Worm (Caenorhabditis elegans) whole organism, young adult: ENCODE results near the gene col-143.

Experiments used
- C06A6.2 ChIP-seq: fragments of 200-800 bp; sonication (Bioruptor generic); conservative IDR thresholded peaks from 2 replicates; pipeline ENCODE4 v1.3.6; 2022; ENCODE audit warnings: missing genetic modification characterization, missing compliant biosample characterization
- F33H1.4 ChIP-seq: fragments of 200-800 bp; sonication (Bioruptor generic); IDR thresholded peaks from 2 replicates; pipeline ENCODE4 v1.3.6; 2022; ENCODE audit warnings: missing genetic modification reagents, missing genetic modification characterization, missing compliant biosample characterization
- F37B4.10 ChIP-seq: fragments of 200-800 bp; sonication (Bioruptor generic); IDR thresholded peaks from 2 replicates; pipeline ENCODE4 v1.3.6; 2022; ENCODE audit warnings: missing genetic modification characterization, missing compliant biosample characterization
- F55B11.4 ChIP-seq: sonication (generic microtip); optimal IDR thresholded peaks from 2 replicates; lab custom pipeline; 2016; ENCODE audit warnings: missing compliant biosample characterization, missing genetic modification characterization, borderline replicate concordance; ENCODE audit not compliant: insufficient read depth
- K12H6.12 ChIP-seq: fragments of 200-800 bp; sonication (Bioruptor generic); optimal IDR thresholded peaks from 2 replicates; lab custom pipeline; 2018; ENCODE audit warnings: mild to moderate bottlenecking, missing genetic modification characterization, missing compliant biosample characterization
- aptf-2 ChIP-seq: fragments of 200-800 bp; sonication (Bioruptor generic); conservative IDR thresholded peaks from 2 replicates; pipeline ENCODE4 v1.3.6; 2022; ENCODE audit warnings: missing genetic modification reagents, missing genetic modification characterization, missing compliant biosample characterization
- aptf-3 ChIP-seq: fragments of 200-800 bp; sonication (Bioruptor generic); IDR thresholded peaks from 2 replicates; pipeline ENCODE4 v1.3.6; 2022; ENCODE audit warnings: missing genetic modification characterization, missing compliant biosample characterization
- athp-1 ChIP-seq: sonication (generic microtip); optimal IDR thresholded peaks from 2 replicates; lab custom pipeline; 2017; ENCODE audit warnings: mild to moderate bottlenecking, missing genetic modification characterization, missing compliant biosample characterization
- bed-1 ChIP-seq: fragments of 200-800 bp; sonication (Bioruptor generic); IDR thresholded peaks from 2 replicates; pipeline ENCODE4 v1.3.6; 2022; ENCODE audit warnings: missing genetic modification reagents, missing genetic modification characterization, missing compliant biosample characterization
- cebp-1 ChIP-seq, 2 experiments: fragments of 200-800 bp in 1 of 2; sonication (Bioruptor generic) in 1 of 2; sonication (generic microtip) in 1 of 2; IDR thresholded peaks in 1 of 2; optimal IDR thresholded peaks in 1 of 2; 2 replicates each; pipeline versions ENCODE4 v1.3.6 to Lab custom; 2017 to 2022; ENCODE audit warnings: missing compliant biosample characterization in 2 of 2, missing genetic modification characterization in 2 of 2, mild to moderate bottlenecking in 1 of 2, missing genetic modification reagents in 1 of 2, moderate library complexity in 1 of 2
- ceh-58 ChIP-seq: fragments of 200-800 bp; sonication (Bioruptor generic); IDR thresholded peaks from 2 replicates; pipeline ENCODE4 v1.3.6; 2022; ENCODE audit warnings: missing genetic modification characterization, missing compliant biosample characterization
- die-1 ChIP-seq: sonication (generic microtip); optimal IDR thresholded peaks from 2 replicates; lab custom pipeline; 2016; ENCODE audit warnings: missing genotype, mild to moderate bottlenecking, missing genetic modification characterization, missing compliant biosample characterization
- efl-1 ChIP-seq: fragments of 150-350 bp; optimal IDR thresholded peaks from 2 replicates; lab custom pipeline; 2014; ENCODE audit warnings: missing biosample characterization, missing genetic modification reagents, missing genetic modification characterization
- egl-18 ChIP-seq: fragments of 200-800 bp; sonication (Bioruptor generic); IDR thresholded peaks from 2 replicates; pipeline ENCODE4 v1.3.6; 2022; ENCODE audit warnings: missing genetic modification reagents, missing genetic modification characterization, missing compliant biosample characterization
- egrh-3 ChIP-seq: fragments of 200-800 bp; sonication (Bioruptor generic); IDR thresholded peaks from 2 replicates; pipeline ENCODE4 v1.3.6; 2022; ENCODE audit warnings: missing genetic modification reagents, missing genetic modification characterization, missing compliant biosample characterization
- ekl-4 ChIP-seq: fragments of 200-800 bp; sonication (Bioruptor generic); IDR thresholded peaks from 2 replicates; pipeline ENCODE4 v1.3.6; 2022; ENCODE audit warnings: missing genetic modification reagents, missing genetic modification characterization, missing compliant biosample characterization
- ets-4 ChIP-seq: fragments of 200-800 bp; sonication (Bioruptor generic); optimal IDR thresholded peaks from 2 replicates; lab custom pipeline; 2018; ENCODE audit warnings: mild to moderate bottlenecking, missing genetic modification characterization, missing compliant biosample characterization
- hlh-12 ChIP-seq: sonication (generic microtip); optimal IDR thresholded peaks from 2 replicates; lab custom pipeline; 2016; ENCODE audit warnings: missing genetic modification characterization, missing compliant biosample characterization
- hsf-1 ChIP-seq: fragments of 200-800 bp; sonication (Bioruptor generic); IDR thresholded peaks from 2 replicates; pipeline ENCODE4 v1.3.6; 2022; ENCODE audit warnings: missing genetic modification reagents, missing genetic modification characterization, missing compliant biosample characterization
- mes-4 ChIP-seq: sonication (generic microtip); optimal IDR thresholded peaks from 2 replicates; lab custom pipeline; 2016; ENCODE audit warnings: missing genotype, missing genetic modification characterization, missing compliant biosample characterization
- nhr-179 ChIP-seq: sonication (generic microtip); optimal IDR thresholded peaks from 2 replicates; lab custom pipeline; 2016; ENCODE audit warnings: mild to moderate bottlenecking, missing genetic modification characterization, missing compliant biosample characterization
- nhr-27 ChIP-seq: fragments of 200-800 bp; sonication (Bioruptor generic); optimal IDR thresholded peaks from 2 replicates; lab custom pipeline; 2018; ENCODE audit warnings: mild to moderate bottlenecking, missing genetic modification characterization, moderate library complexity, missing compliant biosample characterization
- nhr-80 ChIP-seq: sonication (generic microtip); optimal IDR thresholded peaks from 2 replicates; lab custom pipeline; 2016; ENCODE audit warnings: missing genetic modification characterization, missing compliant biosample characterization
- rpc-1 ChIP-seq, 2 experiments: fragments of 150-350 bp in 1 of 2; sonication (generic microtip) in 1 of 2; optimal IDR thresholded peaks; 2 replicates each; lab custom pipeline; 2014 to 2018; ENCODE audit warnings: missing biosample characterization in 1 of 2, missing genetic modification characterization in 1 of 2, missing genetic modification reagents in 1 of 2, missing genotype in 1 of 2
- zfh-2 ChIP-seq: fragments of 200-800 bp; sonication (Bioruptor generic); conservative IDR thresholded peaks from 2 replicates; pipeline ENCODE4 v1.3.6; 2022; ENCODE audit warnings: missing genetic modification reagents, missing genetic modification characterization, missing compliant biosample characterization
- ztf-26 ChIP-seq: sonication (generic microtip); optimal IDR thresholded peaks from 2 replicates; lab custom pipeline; 2017; ENCODE audit warnings: missing genetic modification characterization, missing compliant biosample characterization
- ztf-3 ChIP-seq: fragments of 200-800 bp; sonication (Bioruptor generic); optimal IDR thresholded peaks from 2 replicates; lab custom pipeline; 2018; ENCODE audit warnings: mild to moderate bottlenecking, missing genetic modification characterization, missing compliant biosample characterization
- ztf-6 ChIP-seq: fragments of 200-800 bp; sonication (Bioruptor generic); IDR thresholded peaks from 2 replicates; pipeline ENCODE4 v1.3.6; 2022; ENCODE audit warnings: missing genetic modification reagents, missing genetic modification characterization, missing compliant biosample characterization

col-143 gene

DNA sequence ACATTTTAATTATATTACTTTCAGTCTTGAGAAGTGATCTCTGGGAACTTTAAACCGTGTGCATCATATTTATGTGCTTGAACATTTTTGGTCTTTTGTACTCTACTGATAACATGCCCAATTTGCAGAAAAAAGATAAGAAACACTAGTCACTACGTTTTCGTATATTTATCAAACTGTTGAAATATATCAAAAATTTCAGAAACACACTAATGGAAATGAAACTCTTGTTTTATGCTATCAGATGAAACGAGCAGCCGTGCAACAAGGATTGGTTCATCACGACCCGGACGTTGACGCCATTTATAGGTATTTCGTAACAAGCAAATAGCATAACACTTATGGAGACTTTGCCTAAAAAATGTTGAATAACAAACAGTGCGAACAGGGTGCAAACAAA is 12.0 kb upstream of the col-143 start:
- TF ChIP-seq cebp-1 (GFP tag; IDR thresholded peaks at IDR 0.05; lab: Robert Waterston, UW) (peak; percentile 82), cebp-1 (tag; optimal IDR thresholded peaks at IDR 0.05; lab: Kevin White, UChicago) (no peak), nhr-80 (tag; lab: Kevin White, UChicago) (peak; percentile 93), ztf-3 (GFP tag; lab: Kevin White, UChicago) (no peak), ets-4 (GFP tag; lab: Kevin White, UChicago) (peak; percentile 67)

DNA sequence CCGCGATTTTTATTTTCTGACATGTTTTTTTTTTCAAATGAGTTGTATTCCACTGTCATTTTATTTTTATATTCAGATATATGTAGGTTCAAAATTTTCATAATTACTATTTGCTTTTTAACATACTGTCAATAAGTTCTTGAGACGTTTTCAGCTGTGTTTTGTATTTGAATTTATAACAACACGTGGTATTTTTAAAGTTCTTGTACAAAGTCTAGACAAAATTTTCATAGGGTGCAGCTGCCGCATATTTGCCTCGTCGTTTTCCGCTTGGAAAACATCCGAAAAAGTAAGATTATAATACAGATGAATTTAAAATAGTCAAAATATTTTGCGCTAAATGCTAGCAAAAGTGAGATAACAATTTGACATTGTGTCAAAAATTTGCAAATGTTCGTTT is 6.6 kb upstream of the col-143 start, which contains the start of gene dmsr-15:
Gene dmsr-15 (minus strand): TSS at position 101 of the 400 bp plus-strand sequence.
- no peak for TF ChIP-seq F37B4.10 (GFP tag; lab: Robert Waterston, UW)
- no peak for TF ChIP-seq ztf-6 (GFP tag; lab: Robert Waterston, UW)
- no peak for TF ChIP-seq hsf-1 (GFP tag; lab: Robert Waterston, UW)
- no peak for TF ChIP-seq ztf-26 (tag; lab: Kevin White, UChicago)
- no peak for TF ChIP-seq ztf-3 (GFP tag; lab: Kevin White, UChicago)
- TF ChIP-seq cebp-1 (GFP tag; IDR thresholded peaks at IDR 0.05; lab: Robert Waterston, UW): no peak
- TF ChIP-seq cebp-1 (tag; optimal IDR thresholded peaks at IDR 0.05; lab: Kevin White, UChicago): no peak
- TF ChIP-seq F33H1.4 (GFP tag; lab: Robert Waterston, UW): no peak
- TF ChIP-seq K12H6.12 (tag; lab: Kevin White, UChicago): no peak

DNA sequence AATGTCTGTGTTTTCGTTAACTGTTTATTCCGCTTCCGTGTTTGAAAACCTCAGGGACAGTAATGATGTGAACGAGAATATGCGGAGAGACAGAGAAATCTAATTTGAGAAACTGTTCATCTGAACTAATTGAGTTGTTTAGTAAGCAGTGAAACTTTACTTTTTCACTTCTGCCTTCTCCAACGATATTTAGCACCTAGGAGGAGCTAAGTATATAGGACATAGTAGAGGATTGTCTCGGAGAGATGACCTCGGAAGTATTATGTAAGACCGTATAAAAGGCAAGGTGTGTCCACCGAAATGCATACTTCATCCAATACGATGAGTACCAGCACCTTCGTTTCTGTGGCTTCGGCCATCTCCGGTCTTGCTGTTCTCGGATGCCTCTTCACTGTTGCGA is 6.0 kb upstream of the col-143 start, which contains the start of gene col-141:
Gene col-141 (plus strand): TSS at position 301 of the 400 bp plus-strand sequence.
- TF ChIP-seq ekl-4 (GFP tag; lab: Robert Waterston, UW) (no peak), hlh-12 (tag; lab: Kevin White, UChicago) (no peak), mes-4 (no peak)

- no peak for TF ChIP-seq ztf-26 (tag; lab: Kevin White, UChicago)
- TF ChIP-seq egrh-3 (GFP tag; lab: Robert Waterston, UW): peak; percentile 94
- TF ChIP-seq efl-1 (GFP tag; lab: Kevin White, UChicago): no peak
- 0 out of 2 replicates have a peak, but pooled peaks have one; percentile 22 for TF ChIP-seq egl-18 (GFP tag; lab: Robert Waterston, UW)
- 0 out of 2 replicates have a peak, but pooled peaks have one; percentile 47 for TF ChIP-seq F37B4.10 (GFP tag; lab: Robert Waterston, UW)
- TF ChIP-seq aptf-2: no peak
Measured at ce11 chrV:6830075-6830474, 5.4 kb upstream of the col-143 start.

DNA sequence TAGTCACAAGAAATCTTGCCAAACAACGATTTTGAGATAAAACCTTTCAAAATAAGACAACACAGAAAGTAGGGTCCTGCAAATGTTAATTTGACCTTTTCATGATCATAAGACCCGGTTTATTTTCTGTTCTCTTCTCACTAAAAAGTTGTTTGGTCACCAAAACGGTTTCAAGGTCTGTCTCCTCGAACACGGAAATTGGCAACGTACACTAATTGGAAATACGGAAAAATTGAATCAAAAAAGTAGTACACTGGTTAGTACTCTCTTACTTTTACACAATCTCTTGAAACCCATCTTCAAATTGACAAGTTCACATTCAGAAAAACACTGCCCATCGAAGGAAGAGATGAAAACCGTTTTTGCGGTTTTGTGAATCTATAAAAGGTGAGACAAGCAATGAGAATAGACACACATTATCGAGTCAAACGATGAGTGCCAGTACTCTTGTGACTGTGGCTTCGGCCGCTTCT is 4.6 kb upstream of the col-143 start, which contains the start of gene col-142:
Gene col-142 (plus strand): TSS at position 423 of the 473 bp plus-strand sequence.
- TF ChIP-seq athp-1 (tag; lab: Kevin White, UChicago): no peak
- TF ChIP-seq C06A6.2 (GFP tag; lab: Robert Waterston, UW): no peak
- TF ChIP-seq nhr-179 (tag; lab: Kevin White, UChicago): no peak
- TF ChIP-seq bed-1 (GFP tag; lab: Robert Waterston, UW): no peak

ce11 chrV:6831539-6831938 is 3.9 kb upstream of the col-143 start:
- TF ChIP-seq egrh-3 (GFP tag; lab: Robert Waterston, UW) (peak; percentile 90), die-1 (tag; lab: Kevin White, UChicago) (no peak), rpc-1 (optimal IDR thresholded peaks at IDR 0.05; lab: Kevin White, UChicago) (no peak), rpc-1 (tag; optimal IDR thresholded peaks at IDR 0.05; lab: Kevin White, UChicago) (no peak), hsf-1 (GFP tag; lab: Robert Waterston, UW) (no peak), zfh-2 (peak; percentile 77), F55B11.4 (no peak), aptf-3 (no peak)

ce11 chrV:6836036-6836435 is 601 bp downstream of the col-143 start:
- TF ChIP-seq egrh-3 (GFP tag; lab: Robert Waterston, UW) (peak; percentile 86), zfh-2 (peak; percentile 76), ceh-58 (GFP tag; lab: Robert Waterston, UW) (no peak), nhr-27 (tag; lab: Kevin White, UChicago) (no peak)
